Worm (Caenorhabditis elegans): ENCODE data around the gene grl-22.

Gene grl-22

ce11 chrIII:5424363-5424762 is 10.6 kb upstream of the grl-22 start:
- TF ChIP-seq unc-62 (GFP tag; optimal IDR thresholded peaks at IDR 0.05) (no peak), lin-11 (tag; optimal IDR thresholded peaks at IDR 0.05) (no peak), F13H6.1 (tag; optimal IDR thresholded peaks at IDR 0.05) (no peak), zag-1 (tag; optimal IDR thresholded peaks at IDR 0.05) (no peak), alr-1 (tag; optimal IDR thresholded peaks at IDR 0.05) (no peak), lin-13 (GFP tag; optimal IDR thresholded peaks at IDR 0.05) (no peak), ZK546.5 (tag; optimal IDR thresholded peaks at IDR 0.05) (no peak), ceh-16 (tag; optimal IDR thresholded peaks at IDR 0.05) (no peak)

DNA sequence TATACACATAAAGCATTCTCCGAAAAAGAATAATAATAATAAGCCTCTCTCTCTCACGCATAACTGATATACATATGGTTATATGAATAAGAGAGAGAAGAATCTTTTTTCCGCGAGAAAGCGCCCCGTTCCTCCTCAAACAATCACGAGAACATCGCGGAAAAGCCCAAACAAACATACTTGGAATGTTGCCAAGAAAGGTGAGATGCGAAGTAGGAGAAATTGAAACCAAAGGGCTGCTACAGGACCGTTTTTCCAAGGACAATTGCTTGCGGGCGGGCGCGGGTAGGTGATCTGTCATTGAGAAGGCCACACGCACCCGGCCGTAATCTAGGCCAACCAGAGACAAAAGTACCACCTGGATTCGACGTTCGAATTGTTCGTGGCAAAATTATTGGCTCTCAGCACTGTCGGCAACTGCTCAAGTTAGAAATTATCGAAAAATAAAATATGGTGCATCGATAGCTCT is 9.9 kb upstream of the grl-22 start, which contains the start of gene dnj-24:
Gene dnj-24, minus strand, starts transcription at position 419 of the 469 bp plus-strand sequence.
- TF ChIP-seq crh-2 (tag; optimal IDR thresholded peaks at IDR 0.05): no peak
- peak; percentile 1 for TF ChIP-seq ceh-16 (tag; optimal IDR thresholded peaks at IDR 0.05)
- peak; percentile 4 for TF ChIP-seq sma-3 (GFP tag; optimal IDR thresholded peaks at IDR 0.05)

DNA sequence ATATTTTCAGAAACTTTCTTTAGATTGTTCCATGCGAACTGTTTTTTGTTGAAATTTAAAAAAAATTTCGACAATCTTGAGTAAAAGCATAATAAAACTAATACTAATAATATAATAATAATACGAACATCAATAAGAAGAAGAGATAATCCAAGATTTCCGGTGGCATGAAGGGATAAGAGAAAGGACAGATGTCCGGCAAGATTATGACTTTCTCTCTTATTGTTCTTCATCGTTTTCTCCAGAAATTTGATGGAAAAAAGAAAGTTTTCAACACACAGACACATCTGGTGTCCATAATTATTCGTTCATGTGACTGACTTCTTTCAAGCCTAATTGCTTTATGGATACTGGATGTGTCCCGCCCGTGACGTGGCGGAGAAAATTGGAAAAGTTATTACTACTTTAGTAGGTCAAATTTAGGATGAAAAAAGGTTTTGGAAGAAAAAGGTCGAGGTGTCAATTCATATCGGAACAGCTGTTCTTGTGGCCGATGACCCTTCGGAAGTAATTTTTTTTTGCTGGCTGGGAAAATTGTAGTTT is 8.8 kb upstream of the grl-22 start:
- TF ChIP-seq C34F6.9 (tag; optimal IDR thresholded peaks at IDR 0.05): no peak
- peak; percentile 34 for TF ChIP-seq blmp-1 (tag; optimal IDR thresholded peaks at IDR 0.05; ENCODE audit: insufficient read depth)
- TF ChIP-seq mbf-1 (tag; optimal IDR thresholded peaks at IDR 0.05): no peak

ce11 chrIII:5421406-5421805 is 7.6 kb upstream of the grl-22 start:
- no peak for TF ChIP-seq ztf-11 (tag; optimal IDR thresholded peaks at IDR 0.05)
- no peak for TF ChIP-seq lin-13 (GFP tag; optimal IDR thresholded peaks at IDR 0.05)
- no peak for TF ChIP-seq egl-27 (tag; optimal IDR thresholded peaks at IDR 0.05)
- no peak for TF ChIP-seq elt-1 (tag; optimal IDR thresholded peaks at IDR 0.05)
- TF ChIP-seq nhr-77 (tag; optimal IDR thresholded peaks at IDR 0.05): no peak
- TF ChIP-seq mbf-1 (tag; optimal IDR thresholded peaks at IDR 0.05): no peak
- no peak for TF ChIP-seq nhr-6 (tag; optimal IDR thresholded peaks at IDR 0.05)
- TF ChIP-seq gmeb-1 (tag; optimal IDR thresholded peaks at IDR 0.05): no peak
- peak; percentile 35 for TF ChIP-seq sma-3 (GFP tag; optimal IDR thresholded peaks at IDR 0.05)
- peak; percentile 71 for TF ChIP-seq sem-4 (tag; optimal IDR thresholded peaks at IDR 0.05)
- TF ChIP-seq ceh-16 (tag; optimal IDR thresholded peaks at IDR 0.05): no peak
- TF ChIP-seq peb-1 (tag; optimal IDR thresholded peaks at IDR 0.05): no peak
- no peak for TF ChIP-seq ztf-4 (tag; optimal IDR thresholded peaks at IDR 0.05)
- peak; percentile 7 for TF ChIP-seq nhr-25 (tag; optimal IDR thresholded peaks at IDR 0.05)
- peak; percentile 56 for TF ChIP-seq sma-9 (GFP tag; optimal IDR thresholded peaks at IDR 0.05)
- no peak for TF ChIP-seq sma-9 (tag; optimal IDR thresholded peaks at IDR 0.05)
- no peak for TF ChIP-seq ztf-1 (GFP tag; conservative IDR thresholded peaks at IDR 0.05)
- no peak for TF ChIP-seq Y55F3AM.14 (GFP tag; optimal IDR thresholded peaks at IDR 0.05)
- TF ChIP-seq nhr-129 (tag; optimal IDR thresholded peaks at IDR 0.05): peak; percentile 36
- TF ChIP-seq skn-1 (tag; optimal IDR thresholded peaks at IDR 0.05): no peak
- TF ChIP-seq nhr-237 (tag; optimal IDR thresholded peaks at IDR 0.05): no peak
- TF ChIP-seq elt-3 (tag; optimal IDR thresholded peaks at IDR 0.05): no peak
- TF ChIP-seq C34F6.9 (tag; optimal IDR thresholded peaks at IDR 0.05): no peak
- TF ChIP-seq lsy-2 (tag; optimal IDR thresholded peaks at IDR 0.05): peak in 1 of 2 experiments; percentile 49
- peak; percentile 68 for TF ChIP-seq blmp-1 (tag; optimal IDR thresholded peaks at IDR 0.05; ENCODE audit: insufficient read depth)
- TF ChIP-seq nhr-21 (tag; optimal IDR thresholded peaks at IDR 0.05): peak; percentile 46
- peak; percentile 97 for TF ChIP-seq crh-2 (tag; optimal IDR thresholded peaks at IDR 0.05)
- TF ChIP-seq nhr-23 (tag; optimal IDR thresholded peaks at IDR 0.05): no peak
- peak; percentile 52 for TF ChIP-seq F13H6.1 (tag; optimal IDR thresholded peaks at IDR 0.05)
- TF ChIP-seq fos-1 (tag; optimal IDR thresholded peaks at IDR 0.05): peak; percentile 9
- TF ChIP-seq ama-1 (optimal IDR thresholded peaks at IDR 0.05): no peak
- TF ChIP-seq R02D3.7 (tag; optimal IDR thresholded peaks at IDR 0.05): no peak
- no peak for TF ChIP-seq nhr-11 (tag; optimal IDR thresholded peaks at IDR 0.05)
- TF ChIP-seq snpc-4 (tag; optimal IDR thresholded peaks at IDR 0.05): no peak
- TF ChIP-seq ceh-82 (tag; optimal IDR thresholded peaks at IDR 0.05): no peak
- TF ChIP-seq dmd-4 (tag; optimal IDR thresholded peaks at IDR 0.05): no peak
- TF ChIP-seq ZK546.5 (tag; optimal IDR thresholded peaks at IDR 0.05): no peak
- no peak for TF ChIP-seq unc-55 (GFP tag; optimal IDR thresholded peaks at IDR 0.05)
- TF ChIP-seq mdl-1 (tag; optimal IDR thresholded peaks at IDR 0.05): no peak
- no peak for TF ChIP-seq unc-39 (tag; optimal IDR thresholded peaks at IDR 0.05)
